Worm (Caenorhabditis elegans): ENCODE measurements around the gene F20C5.7.

Gene F20C5.7

DNA sequence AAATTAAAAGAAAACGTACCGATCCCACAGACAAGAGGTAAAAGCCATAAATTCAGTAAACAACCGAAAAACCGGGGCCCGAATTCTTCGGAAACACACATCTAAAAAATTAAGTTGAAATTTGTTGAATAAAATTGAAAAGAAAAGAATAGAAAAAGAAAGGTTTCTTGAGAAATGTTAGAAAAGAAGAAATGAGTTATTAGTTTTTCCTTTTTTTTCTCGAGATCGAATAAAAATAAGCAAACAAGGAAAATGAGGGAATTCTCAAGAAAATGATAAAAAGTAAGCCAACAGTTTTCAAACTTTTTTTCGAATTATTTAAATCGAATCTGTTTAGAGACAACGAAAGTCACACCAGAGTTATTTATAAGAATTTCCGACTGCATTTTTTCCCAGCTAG lies 40.0 kb downstream of the F20C5.7 start, which contains the start of gene H23L24.4:
TSS of gene H23L24.4 (minus strand) at position 101 of the 400 bp plus-strand sequence.
- no peak for TF ChIP-seq aly-1 (tag; optimal IDR thresholded peaks at IDR 0.05)
- TF ChIP-seq tra-4 (tag; optimal IDR thresholded peaks at IDR 0.05): no peak
- no peak for TF ChIP-seq sea-1 (GFP tag; conservative IDR thresholded peaks at IDR 0.05)
- no peak for TF ChIP-seq B0310.2 (tag; optimal IDR thresholded peaks at IDR 0.05)
- no peak for TF ChIP-seq ceh-13 (GFP tag; optimal IDR thresholded peaks at IDR 0.05)
- TF ChIP-seq tbx-37 (GFP tag; conservative IDR thresholded peaks at IDR 0.05): no peak
- no peak for TF ChIP-seq ets-7 (tag; optimal IDR thresholded peaks at IDR 0.05)
- TF ChIP-seq hmg-4 (GFP tag; optimal IDR thresholded peaks at IDR 0.05): no peak
- no peak for TF ChIP-seq scrt-1 (GFP tag; IDR thresholded peaks at IDR 0.05)
- no peak for TF ChIP-seq ama-1 (optimal IDR thresholded peaks at IDR 0.05)
- no peak for TF ChIP-seq ceh-36 (tag; optimal IDR thresholded peaks at IDR 0.05)
- no peak for TF ChIP-seq pes-1 (GFP tag; IDR thresholded peaks at IDR 0.05)
- TF ChIP-seq F13C5.2 (tag; optimal IDR thresholded peaks at IDR 0.05): no peak
- no peak for TF ChIP-seq flt-1 (GFP tag; IDR thresholded peaks at IDR 0.05)
- TF ChIP-seq hmbx-1 (tag; optimal IDR thresholded peaks at IDR 0.05): no peak
- TF ChIP-seq tbx-11 (GFP tag; IDR thresholded peaks at IDR 0.05): no peak

- TF ChIP-seq ama-1 (optimal IDR thresholded peaks at IDR 0.05): no peak
- no peak for TF ChIP-seq B0310.2 (tag; optimal IDR thresholded peaks at IDR 0.05)
- TF ChIP-seq flt-1 (GFP tag; IDR thresholded peaks at IDR 0.05): no peak
- no peak for TF ChIP-seq hmg-4 (GFP tag; optimal IDR thresholded peaks at IDR 0.05)
- no peak for TF ChIP-seq ceh-36 (tag; optimal IDR thresholded peaks at IDR 0.05)
- no peak for TF ChIP-seq hnd-1 (tag; optimal IDR thresholded peaks at IDR 0.05)
- TF ChIP-seq ets-7 (tag; optimal IDR thresholded peaks at IDR 0.05): no peak
- TF ChIP-seq sea-1 (GFP tag; conservative IDR thresholded peaks at IDR 0.05): no peak
- no peak for TF ChIP-seq tra-4 (tag; optimal IDR thresholded peaks at IDR 0.05)
- no peak for TF ChIP-seq pes-1 (GFP tag; IDR thresholded peaks at IDR 0.05)
- TF ChIP-seq ceh-13 (GFP tag; optimal IDR thresholded peaks at IDR 0.05): no peak
- TF ChIP-seq aly-1 (tag; optimal IDR thresholded peaks at IDR 0.05): no peak
- TF ChIP-seq hmbx-1 (tag; optimal IDR thresholded peaks at IDR 0.05): no peak
These were observed 48.1 kb downstream of the F20C5.7 start, which contains the start of gene ttll-11 for ce11 chrIV:8697436-8697835. ttll-11 (plus strand) TSS chrIV:8697736.

Measured in whole organism, early embryonic.